Worm (Caenorhabditis elegans) whole organism, early embryonic: ENCODE measurements around the gene srw-83.

Experiments
- F13C5.2 ChIP-seq: sonication (generic microtip); optimal IDR thresholded peaks from 2 replicates; lab custom pipeline; 2017; ENCODE audit warnings: mild to moderate bottlenecking, missing genetic modification characterization, inconsistent platforms, missing compliant biosample characterization
- ama-1 ChIP-seq: fragments of 150-350 bp; optimal IDR thresholded peaks from 2 replicates; lab custom pipeline; 2014
- ceh-13 ChIP-seq: fragments of 200-800 bp; sonication (Bioruptor generic); optimal IDR thresholded peaks from 2 replicates; lab custom pipeline; 2018; ENCODE audit warnings: mild to moderate bottlenecking, missing genetic modification characterization, missing compliant biosample characterization
- flt-1 ChIP-seq: fragments of 200-800 bp; sonication (Bioruptor generic); IDR thresholded peaks from 2 replicates; pipeline ENCODE4 v1.3.6; 2022; ENCODE audit warnings: missing genetic modification characterization, missing compliant biosample characterization
- hnd-1 ChIP-seq: sonication (generic microtip); optimal IDR thresholded peaks from 2 replicates; lab custom pipeline; 2016; ENCODE audit warnings: missing genetic modification characterization, missing compliant biosample characterization
- sea-1 ChIP-seq: fragments of 200-800 bp; sonication (Bioruptor generic); conservative IDR thresholded peaks from 2 replicates; pipeline ENCODE4 v1.3.6; 2022; ENCODE audit warnings: missing genetic modification characterization, missing compliant biosample characterization

ce11 chrV:18468097-18468496 is 41.7 kb downstream of the srw-83 start, which contains the start of gene ZK228.13:
- no peak for TF ChIP-seq ama-1 (lab: Kevin White, UChicago)
- TF ChIP-seq sea-1 (GFP tag; lab: Robert Waterston, UW), result no peak
- no peak for TF ChIP-seq hnd-1
- TF ChIP-seq ceh-13 (GFP tag; lab: Kevin White, UChicago), result no peak
- no peak for TF ChIP-seq flt-1 (GFP tag; lab: Robert Waterston, UW)
- TF ChIP-seq F13C5.2 (tag; lab: Kevin White, UChicago), result no peak
